Worm (Caenorhabditis elegans): ENCODE data around the gene ech-4.

Gene ech-4

DNA sequence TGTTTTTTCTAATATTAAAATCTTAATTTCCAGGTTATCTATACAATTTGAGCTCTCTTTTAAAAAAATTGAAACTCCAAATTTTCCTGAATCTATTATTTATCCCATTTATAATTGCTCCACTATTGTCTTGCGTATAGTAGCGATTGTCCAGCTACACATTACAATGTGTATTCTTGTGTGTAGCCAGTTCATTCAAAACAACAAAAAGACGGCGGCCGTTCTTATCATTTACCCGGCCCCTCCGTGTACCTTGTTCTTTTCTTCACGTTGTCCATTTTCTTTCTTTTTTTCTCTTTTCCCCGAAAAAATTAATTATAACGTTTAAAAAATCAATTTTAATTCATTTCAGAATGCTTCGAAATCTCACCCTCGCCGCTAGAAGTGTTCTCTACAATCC, at the start of gene ech-4:
ech-4 (plus strand) TSS at position 353 of the 400 bp plus-strand sequence.
- peak in 1 of 2 experiments; percentile 15 for TF ChIP-seq lin-35 (GFP tag; optimal IDR thresholded peaks at IDR 0.05)
- peak; percentile 16 for TF ChIP-seq blmp-1 (tag; optimal IDR thresholded peaks at IDR 0.05)
- no peak for TF ChIP-seq nhr-85 (tag)
- no peak for TF ChIP-seq nhr-20 (tag; optimal IDR thresholded peaks at IDR 0.05)
- TF ChIP-seq rnt-1 (tag; optimal IDR thresholded peaks at IDR 0.05) = no peak

DNA sequence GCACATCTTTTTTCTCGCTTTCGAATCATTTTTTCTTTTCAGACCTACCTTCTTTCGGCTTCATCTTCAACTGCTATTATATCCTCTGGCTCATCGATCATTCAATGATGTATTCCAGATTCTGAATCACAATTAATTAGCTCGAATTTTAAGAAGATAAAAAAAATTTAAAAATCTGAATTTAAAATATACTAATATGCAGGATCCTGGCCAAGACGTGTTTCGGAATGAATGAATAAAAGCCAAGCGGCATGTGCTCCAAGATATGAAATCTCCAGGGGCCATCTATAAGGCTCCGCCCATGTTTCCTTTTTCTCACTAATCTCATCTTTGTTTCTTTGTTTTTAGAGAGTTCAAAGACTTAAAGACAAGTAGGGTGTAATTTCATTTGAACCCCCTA, 42.8 kb upstream of the ech-4 start, which contains the start of gene mpz-1:
mpz-1 (minus strand) TSS at position 101 of the 400 bp plus-strand sequence.
- TF ChIP-seq ceh-8 (GFP tag; optimal IDR thresholded peaks at IDR 0.05) (no peak), snu-23 (GFP tag; optimal IDR thresholded peaks at IDR 0.05) (no peak), swsn-7 (tag; optimal IDR thresholded peaks at IDR 0.05) (no peak), fkh-4 (tag; optimal IDR thresholded peaks at IDR 0.05; ENCODE audit: borderline replicate concordance) (no peak), mef-2 (tag; optimal IDR thresholded peaks at IDR 0.05) (no peak), irx-1 (tag; optimal IDR thresholded peaks at IDR 0.05) (no peak), ztf-11 (tag; optimal IDR thresholded peaks at IDR 0.05) (no peak), sup-37 (GFP tag; optimal IDR thresholded peaks at IDR 0.05) (no peak), nhr-85 (tag) (no peak), sox-4 (tag; optimal IDR thresholded peaks at IDR 0.05) (no peak), C16A3.4 (tag; optimal IDR thresholded peaks at IDR 0.05) (no peak), vab-15 (tag; optimal IDR thresholded peaks at IDR 0.05) (no peak), ceh-90 (tag; optimal IDR thresholded peaks at IDR 0.05) (no peak), hpl-2 (GFP tag; optimal IDR thresholded peaks at IDR 0.05) (no peak), rnt-1 (tag; optimal IDR thresholded peaks at IDR 0.05) (no peak), dpl-1 (GFP tag; optimal IDR thresholded peaks at IDR 0.05) (no peak), fkh-8 (tag; optimal IDR thresholded peaks at IDR 0.05) (no peak)

DNA sequence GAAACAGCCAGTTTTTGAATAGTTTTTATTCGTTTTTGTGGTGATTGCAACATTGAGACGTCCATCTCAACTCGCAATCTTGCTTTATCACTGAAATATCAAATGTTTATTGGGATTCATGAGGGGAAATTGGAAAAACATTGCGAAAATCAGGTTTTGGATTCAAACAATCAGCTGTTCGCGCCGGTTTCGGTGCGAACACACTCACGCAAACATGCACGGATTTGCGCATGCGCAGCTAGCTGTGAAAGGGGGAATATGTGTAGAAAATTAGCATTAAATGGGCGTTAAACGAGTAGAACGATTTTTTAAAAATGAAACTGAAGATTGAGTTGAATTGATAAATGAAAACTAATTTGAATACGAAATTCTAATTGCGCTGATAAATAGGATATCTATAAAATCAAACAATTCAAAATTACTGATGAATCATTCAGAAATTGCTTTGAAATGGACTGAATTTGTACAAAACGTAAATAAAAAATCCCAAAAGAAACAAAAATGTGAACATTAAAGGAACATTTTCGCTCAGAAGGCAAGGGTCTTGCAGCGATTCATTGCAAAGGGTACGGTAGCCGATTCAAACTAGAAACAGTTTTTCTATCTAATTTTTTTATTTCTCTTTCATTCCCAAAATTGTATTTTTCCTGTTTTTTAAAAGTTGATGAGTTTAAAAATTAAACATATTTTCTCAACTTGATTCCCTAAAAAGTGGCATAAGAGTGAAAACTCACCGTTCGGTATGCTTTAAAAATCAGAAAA, 37.4 kb upstream of the ech-4 start, which contains the start of gene ect-2:
ect-2 (minus strand) TSS at position 762 of the 762 bp plus-strand sequence.
- no peak for TF ChIP-seq unc-86 (tag; optimal IDR thresholded peaks at IDR 0.05)
- TF ChIP-seq dpl-1 (GFP tag; optimal IDR thresholded peaks at IDR 0.05) = peak; percentile 81 to 90 (median 86)
- peak; percentile 77 to 93 for TF ChIP-seq lin-35 (GFP tag; optimal IDR thresholded peaks at IDR 0.05)
- TF ChIP-seq skn-1 (tag; optimal IDR thresholded peaks at IDR 0.05) = peak; percentile 9
- no peak for TF ChIP-seq dsc-1 (tag; optimal IDR thresholded peaks at IDR 0.05)
- TF ChIP-seq F16B12.6 (tag; optimal IDR thresholded peaks at IDR 0.05) = peak; percentile 82
- TF ChIP-seq nhr-71 (tag; optimal IDR thresholded peaks at IDR 0.05) = peak; percentile 21
- peak; percentile 4 to 58 for TF ChIP-seq lsy-2 (tag; optimal IDR thresholded peaks at IDR 0.05)
- TF ChIP-seq fkh-10 (GFP tag; optimal IDR thresholded peaks at IDR 0.05) = no peak
- TF ChIP-seq blmp-1 (tag; optimal IDR thresholded peaks at IDR 0.05) = peak; percentile 13
- TF ChIP-seq efl-1 (optimal IDR thresholded peaks at IDR 0.05) = peak; percentile 86 to 88
- peak; percentile 87 to 99 for TF ChIP-seq efl-1 (GFP tag; optimal IDR thresholded peaks at IDR 0.05 in 1 of 2)
- no peak for TF ChIP-seq elt-2 (tag; optimal IDR thresholded peaks at IDR 0.05)
- peak; percentile 29 for TF ChIP-seq snu-23 (GFP tag; optimal IDR thresholded peaks at IDR 0.05)

ce11 chrII:10784248-10784647, 36.6 kb upstream of the ech-4 start:
- TF ChIP-seq fkh-10 (GFP tag; optimal IDR thresholded peaks at IDR 0.05) (no peak), nhr-12 (tag; optimal IDR thresholded peaks at IDR 0.05) (no peak), unc-98 (GFP tag; IDR thresholded peaks at IDR 0.05) (no peak), zip-4 (GFP tag; optimal IDR thresholded peaks at IDR 0.05) (no peak), efl-1 (optimal IDR thresholded peaks at IDR 0.05) (no peak), efl-1 (GFP tag; optimal IDR thresholded peaks at IDR 0.05 in 1 of 2) (peak in 1 of 2 experiments; percentile 41), grh-1 (GFP tag; IDR thresholded peaks at IDR 0.05) (no peak), mep-1 (tag; optimal IDR thresholded peaks at IDR 0.05) (no peak), swsn-7 (tag; optimal IDR thresholded peaks at IDR 0.05) (no peak)
